Worm (Caenorhabditis elegans) whole organism, L2 larva: ENCODE measurements around the gene fbxb-111.

Source experiments
- C34F6.9 ChIP-seq: fragments of 150-350 bp; optimal IDR thresholded peaks from 2 replicates; lab custom pipeline; 2014; ENCODE audit warnings: missing biosample characterization, missing genetic modification characterization
- F13H6.1 ChIP-seq: sonication (generic microtip); optimal IDR thresholded peaks from 2 replicates; lab custom pipeline; 2016; ENCODE audit warnings: missing genetic modification characterization, missing compliant biosample characterization
- R02D3.7 ChIP-seq: fragments of 150-350 bp; optimal IDR thresholded peaks from 2 replicates; lab custom pipeline; 2014; ENCODE audit warnings: missing biosample characterization, missing genetic modification characterization
- Y55F3AM.14 ChIP-seq: fragments of 200-800 bp; sonication (Bioruptor generic); optimal IDR thresholded peaks from 2 replicates; lab custom pipeline; 2018; ENCODE audit warnings: mild to moderate bottlenecking, missing genetic modification characterization, missing compliant biosample characterization
- alr-1 ChIP-seq: fragments of 150-350 bp; optimal IDR thresholded peaks from 2 replicates; lab custom pipeline; 2014; ENCODE audit warnings: missing biosample characterization, missing genetic modification characterization
- aly-2 ChIP-seq: fragments of 150-350 bp; optimal IDR thresholded peaks from 2 replicates; lab custom pipeline; 2014; ENCODE audit warnings: missing biosample characterization, missing genetic modification characterization
- blmp-1 ChIP-seq: sonication (generic microtip); optimal IDR thresholded peaks from 2 replicates; lab custom pipeline; 2017; ENCODE audit warnings: missing genetic modification characterization, mild to moderate bottlenecking, missing compliant biosample characterization, antibody characterized with exemption, moderate library complexity; ENCODE audit not compliant: insufficient read depth
- ceh-82 ChIP-seq: fragments of 150-350 bp; optimal IDR thresholded peaks from 2 replicates; lab custom pipeline; 2014; ENCODE audit warnings: missing biosample characterization, missing genetic modification characterization
- crh-2 ChIP-seq: sonication (generic microtip); optimal IDR thresholded peaks from 2 replicates; lab custom pipeline; 2017; ENCODE audit warnings: missing biosample characterization, missing genetic modification characterization
- egl-27 ChIP-seq: sonication (generic microtip); optimal IDR thresholded peaks from 3 replicates; lab custom pipeline; 2017; ENCODE audit warnings: missing biosample characterization, missing genetic modification reagents, missing genetic modification characterization
- elt-1 ChIP-seq: fragments of 150-350 bp; optimal IDR thresholded peaks from 2 replicates; lab custom pipeline; 2014; ENCODE audit warnings: missing biosample characterization, missing genetic modification characterization
- fos-1 ChIP-seq: fragments of 150-350 bp; optimal IDR thresholded peaks from 2 replicates; lab custom pipeline; 2014; ENCODE audit warnings: missing biosample characterization, missing genetic modification characterization
- gmeb-1 ChIP-seq: fragments of 150-350 bp; optimal IDR thresholded peaks from 2 replicates; lab custom pipeline; 2014; ENCODE audit warnings: missing biosample characterization, missing genetic modification characterization
- lin-13 ChIP-seq: fragments of 150-350 bp; optimal IDR thresholded peaks from 2 replicates; lab custom pipeline; 2014; ENCODE audit warnings: missing biosample characterization, missing genetic modification reagents, missing genetic modification characterization
- lsy-2 ChIP-seq, 2 experiments: fragments of 150-350 bp in 1 of 2; sonication (generic microtip) in 1 of 2; optimal IDR thresholded peaks; 2 replicates each; lab custom pipeline; 2014 to 2017; ENCODE audit warnings: missing biosample characterization in 2 of 2, missing genetic modification characterization in 2 of 2
- mab-5 ChIP-seq: fragments of 150-350 bp; optimal IDR thresholded peaks from 2 replicates; lab custom pipeline; 2014; ENCODE audit warnings: missing biosample characterization, missing genetic modification characterization
- mbf-1 ChIP-seq: sonication (generic microtip); optimal IDR thresholded peaks from 2 replicates; lab custom pipeline; 2017; ENCODE audit warnings: missing biosample characterization, missing genetic modification characterization
- mdl-1 ChIP-seq, 2 experiments: fragments of 150-350 bp in 1 of 2; sonication (generic microtip) in 1 of 2; optimal IDR thresholded peaks; 2 replicates each; lab custom pipeline; 2017; ENCODE audit warnings: missing biosample characterization in 2 of 2, missing genetic modification characterization in 2 of 2
- nhr-12 ChIP-seq: fragments of 150-350 bp; optimal IDR thresholded peaks from 2 replicates; lab custom pipeline; 2014; ENCODE audit warnings: missing biosample characterization, missing genetic modification characterization
- nhr-129 ChIP-seq: fragments of 150-350 bp; optimal IDR thresholded peaks from 2 replicates; lab custom pipeline; 2014; ENCODE audit warnings: missing biosample characterization, missing genetic modification characterization
- nhr-21 ChIP-seq: fragments of 150-350 bp; optimal IDR thresholded peaks from 2 replicates; lab custom pipeline; 2014; ENCODE audit warnings: missing biosample characterization, missing genetic modification characterization
- nhr-23 ChIP-seq: fragments of 150-350 bp; optimal IDR thresholded peaks from 2 replicates; lab custom pipeline; 2014; ENCODE audit warnings: missing biosample characterization, missing genetic modification reagents, missing genetic modification characterization
- nhr-25 ChIP-seq: fragments of 150-350 bp; sonication (generic microtip); optimal IDR thresholded peaks from 3 replicates; lab custom pipeline; 2014; ENCODE audit warnings: missing biosample characterization, missing genetic modification characterization
- nhr-6 ChIP-seq: fragments of 150-350 bp; optimal IDR thresholded peaks from 2 replicates; lab custom pipeline; 2014; ENCODE audit warnings: missing biosample characterization, missing genetic modification characterization
- nhr-77 ChIP-seq: fragments of 150-350 bp; optimal IDR thresholded peaks from 2 replicates; lab custom pipeline; 2014; ENCODE audit warnings: missing biosample characterization, missing genetic modification characterization
- sem-4 ChIP-seq: fragments of 150-350 bp; optimal IDR thresholded peaks from 2 replicates; lab custom pipeline; 2014; ENCODE audit warnings: missing biosample characterization, missing genetic modification reagents, missing genetic modification characterization
- skn-1 ChIP-seq: sonication (generic microtip); optimal IDR thresholded peaks from 2 replicates; lab custom pipeline; 2017; ENCODE audit warnings: missing biosample characterization, missing genetic modification characterization
- sma-3 ChIP-seq: sonication (generic microtip); optimal IDR thresholded peaks from 2 replicates; lab custom pipeline; 2016; ENCODE audit warnings: missing genetic modification reagents, missing genetic modification characterization, missing compliant biosample characterization
- sma-9 ChIP-seq, 2 experiments: fragments of 150-350 bp in 1 of 2; sonication (generic microtip) in 1 of 2; optimal IDR thresholded peaks; 2 replicates each; lab custom pipeline; 2014 to 2016; ENCODE audit warnings: missing genetic modification characterization in 2 of 2, mild to moderate bottlenecking in 1 of 2, missing biosample characterization in 1 of 2, missing compliant biosample characterization in 1 of 2, missing genetic modification reagents in 1 of 2, moderate library complexity in 1 of 2
- unc-39 ChIP-seq: fragments of 150-350 bp; optimal IDR thresholded peaks from 2 replicates; lab custom pipeline; 2014; ENCODE audit warnings: missing biosample characterization, missing genetic modification characterization
- unc-62 ChIP-seq: fragments of 150-350 bp; optimal IDR thresholded peaks from 2 replicates; lab custom pipeline; 2014; ENCODE audit warnings: missing biosample characterization, missing genetic modification reagents, missing genetic modification characterization
- zag-1 ChIP-seq: fragments of 150-350 bp; optimal IDR thresholded peaks from 2 replicates; lab custom pipeline; 2014; ENCODE audit warnings: missing biosample characterization, missing genetic modification characterization
- ztf-11 ChIP-seq: sonication (generic microtip); optimal IDR thresholded peaks from 2 replicates; lab custom pipeline; 2017; ENCODE audit warnings: missing biosample characterization, missing genetic modification characterization
- ztf-4 ChIP-seq: fragments of 150-350 bp; optimal IDR thresholded peaks from 2 replicates; lab custom pipeline; 2014; ENCODE audit warnings: missing biosample characterization, missing genetic modification characterization

The fbxb-111 gene

DNA sequence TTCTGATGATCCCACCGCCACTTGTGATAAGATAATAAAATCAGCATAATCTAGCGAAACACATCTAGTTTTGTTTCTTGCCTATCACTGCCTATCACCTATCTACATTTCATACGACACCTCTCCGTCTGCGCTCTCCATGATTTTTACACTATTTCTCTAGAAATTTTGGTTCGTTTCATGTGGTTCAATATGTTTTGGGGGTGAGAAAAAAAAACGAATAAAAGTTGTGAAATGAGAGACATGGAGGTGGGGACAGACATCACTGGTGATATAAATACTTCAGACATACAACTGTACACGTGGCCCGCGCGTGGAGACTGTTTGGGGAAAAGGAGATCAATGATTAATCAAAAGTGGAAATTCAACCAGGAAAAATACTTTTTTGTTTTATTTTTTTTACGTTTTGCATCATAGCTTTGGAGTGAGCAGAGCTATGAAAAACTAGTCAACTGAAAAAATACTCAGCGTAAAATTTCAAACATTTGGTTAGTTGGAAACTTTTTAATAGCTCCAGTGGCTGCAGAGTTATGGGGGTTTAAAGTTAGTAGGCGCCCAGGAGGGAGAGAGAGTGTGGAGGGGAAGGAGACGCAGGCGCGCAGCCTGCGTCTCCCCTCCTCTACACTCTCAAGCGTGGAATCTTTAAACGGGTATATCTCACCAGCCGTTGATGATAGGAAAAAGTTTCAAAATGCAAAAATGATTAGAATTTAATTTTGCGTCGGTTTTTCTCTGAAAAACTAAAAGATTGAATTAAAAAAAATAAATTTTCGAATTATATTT lies 28.2 kb upstream of the fbxb-111 start:
- TF ChIP-seq fos-1 (tag; lab: Kevin White, UChicago) (peak; percentile 60), ztf-11 (tag; lab: Kevin White, UChicago) (no peak), crh-2 (tag; lab: Kevin White, UChicago) (peak; percentile 32), Y55F3AM.14 (GFP tag; lab: Kevin White, UChicago) (peak; percentile 6), egl-27 (peak; percentile 5), nhr-77 (tag; lab: Kevin White, UChicago) (no peak), R02D3.7 (no peak), sma-9 (GFP tag; optimal IDR thresholded peaks at IDR 0.05; lab: Kevin White, UChicago) (peak; percentile 70), sma-9 (tag; optimal IDR thresholded peaks at IDR 0.05; lab: Kevin White, UChicago) (no peak), nhr-21 (peak; percentile 2), lin-13 (GFP tag; lab: Kevin White, UChicago) (peak; percentile 2)

ce11 chrII:2801764-2802163 lies 27.0 kb upstream of the fbxb-111 start:
- peak; percentile 48 for TF ChIP-seq lin-13 (GFP tag; lab: Kevin White, UChicago)
- TF ChIP-seq crh-2 (tag; lab: Kevin White, UChicago): no peak

ce11 chrII:2800550-2801233 lies 25.9 kb upstream of the fbxb-111 start, which contains the start of gene nhr-119:
Gene nhr-119 (minus strand): TSS chrII:2800600.
- TF ChIP-seq ztf-4 (peak; percentile 52), nhr-25 (peak; percentile 86), nhr-129 (tag; lab: Kevin White, UChicago) (peak; percentile 30), lsy-2 (tag; optimal IDR thresholded peaks at IDR 0.05; lab: Kevin White, UChicago) (peak in 1 of 2 experiments; percentile 73), nhr-21 (peak; percentile 90), mbf-1 (tag; lab: Kevin White, UChicago) (no peak), alr-1 (tag; lab: Kevin White, UChicago) (no peak), mdl-1 (tag; optimal IDR thresholded peaks at IDR 0.05; lab: Kevin White, UChicago) (peak; percentile 53 to 65), sma-3 (GFP tag; lab: Kevin White, UChicago) (peak; percentile 96), egl-27 (peak; percentile 77), unc-39 (tag; lab: Kevin White, UChicago) (no peak), elt-1 (tag; lab: Kevin White, UChicago) (peak; percentile 63), C34F6.9 (tag; lab: Kevin White, UChicago) (peak; percentile 38), unc-62 (GFP tag; lab: Kevin White, UChicago) (peak; percentile 47), sem-4 (tag; lab: Kevin White, UChicago) (peak; percentile 27), zag-1 (tag; lab: Kevin White, UChicago) (no peak), crh-2 (tag; lab: Kevin White, UChicago) (peak; percentile 66), skn-1 (peak; percentile 46), nhr-23 (tag; lab: Kevin White, UChicago) (no peak), nhr-6 (tag; lab: Kevin White, UChicago) (peak; percentile 44), ceh-82 (tag; lab: Kevin White, UChicago) (no peak), F13H6.1 (tag; lab: Kevin White, UChicago) (peak; percentile 85), sma-9 (GFP tag; optimal IDR thresholded peaks at IDR 0.05; lab: Kevin White, UChicago) (peak; percentile 93), sma-9 (tag; optimal IDR thresholded peaks at IDR 0.05; lab: Kevin White, UChicago) (no peak), fos-1 (tag; lab: Kevin White, UChicago) (peak; percentile 94), nhr-77 (tag; lab: Kevin White, UChicago) (peak; percentile 40), nhr-12 (tag; lab: Kevin White, UChicago) (no peak), Y55F3AM.14 (GFP tag; lab: Kevin White, UChicago) (no peak), lin-13 (GFP tag; lab: Kevin White, UChicago) (peak; percentile 79), mab-5 (peak; percentile 15), aly-2 (tag; lab: Kevin White, UChicago) (no peak), gmeb-1 (tag; lab: Kevin White, UChicago) (peak; percentile 75), blmp-1 (tag; lab: Kevin White, UChicago) (peak; percentile 79)
